Fruit fly (Drosophila melanogaster) whole organism, adult: Measurements from ENCODE around the gene rumi.
A peak's percentile ranks its signal among the peaks of the same experiment; 100 is the strongest.

ENCODE experiments used
- CG11617 ChIP-seq: fragments of 200-800 bp; sonication (Bioruptor generic); optimal IDR thresholded peaks from 2 replicates; lab custom pipeline; 2017; ENCODE audit warnings: mild to moderate bottlenecking, missing biosample characterization, missing genetic modification reagents, missing genetic modification characterization
- CG12768 ChIP-seq: fragments of 200-800 bp; sonication (Bioruptor generic); optimal IDR thresholded peaks from 2 replicates; lab custom pipeline; 2017; ENCODE audit warnings: missing biosample characterization, missing genetic modification characterization, mild to moderate bottlenecking, moderate library complexity, missing genetic modification reagents
- CG14711 ChIP-seq: fragments of 200-800 bp; sonication (Bioruptor generic); optimal IDR thresholded peaks from 2 replicates; lab custom pipeline; 2018; ENCODE audit warnings: missing biosample characterization, mild to moderate bottlenecking, missing genetic modification characterization, moderate library complexity
- CG1620 ChIP-seq: fragments of 200-800 bp; sonication (Bioruptor generic); optimal IDR thresholded peaks from 2 replicates; lab custom pipeline; 2016; ENCODE audit warnings: missing biosample characterization, missing genetic modification characterization
- CG33017 ChIP-seq: fragments of 200-800 bp; sonication (Bioruptor generic); optimal IDR thresholded peaks from 2 replicates; lab custom pipeline; 2018; ENCODE audit warnings: missing biosample characterization, mild to moderate bottlenecking, missing genetic modification characterization, moderate library complexity
- CG5204 ChIP-seq: fragments of 200-800 bp; sonication (Bioruptor generic); optimal IDR thresholded peaks from 2 replicates; lab custom pipeline; 2016; ENCODE audit warnings: missing biosample characterization, missing genetic modification characterization
- CG7045 ChIP-seq: fragments of 200-800 bp; sonication (Bioruptor generic); optimal IDR thresholded peaks from 2 replicates; lab custom pipeline; 2017; ENCODE audit warnings: missing biosample characterization, mild to moderate bottlenecking, missing genetic modification characterization
- CG7101 ChIP-seq: fragments of 200-800 bp; sonication (Bioruptor generic); optimal IDR thresholded peaks from 2 replicates; lab custom pipeline; 2018; ENCODE audit warnings: missing biosample characterization, mild to moderate bottlenecking, missing genetic modification characterization, moderate library complexity
- Clk ChIP-seq: fragments of 200-800 bp; sonication (Bioruptor generic); optimal IDR thresholded peaks from 2 replicates; lab custom pipeline; 2017; ENCODE audit warnings: missing biosample characterization, missing genetic modification characterization
- Crg-1 ChIP-seq: fragments of 200-800 bp; sonication (Bioruptor generic); optimal IDR thresholded peaks from 2 replicates; lab custom pipeline; 2016; ENCODE audit warnings: missing biosample characterization, missing genetic modification characterization
- Hr96 ChIP-seq: fragments of 200-800 bp; sonication (Bioruptor generic); optimal IDR thresholded peaks from 2 replicates; lab custom pipeline; 2016; ENCODE audit warnings: missing biosample characterization, missing genetic modification characterization
- Mnt ChIP-seq: fragments of 200-800 bp; sonication (Bioruptor generic); optimal IDR thresholded peaks from 2 replicates; lab custom pipeline; 2016; ENCODE audit warnings: missing biosample characterization, mild to moderate bottlenecking, missing genetic modification characterization
- bab1 ChIP-seq: fragments of 200-800 bp; sonication (Bioruptor generic); optimal IDR thresholded peaks from 3 replicates; lab custom pipeline; 2019; ENCODE audit warnings: missing biosample characterization, mild to moderate bottlenecking, missing genetic modification characterization, moderate library complexity
- cic ChIP-seq: fragments of 200-800 bp; sonication (Bioruptor generic); optimal IDR thresholded peaks from 2 replicates; lab custom pipeline; 2017; ENCODE audit warnings: missing biosample characterization, mild to moderate bottlenecking, missing genetic modification characterization, moderate library complexity
- cnc ChIP-seq, 2 experiments: fragments of >200 bp; optimal IDR thresholded peaks; 2 replicates each; lab custom pipeline; 2017
- kay ChIP-seq: fragments of 200-800 bp; sonication (Bioruptor generic); peaks from one replicate; lab custom pipeline; 2016; ENCODE audit warnings: missing biosample characterization, missing genetic modification characterization, borderline replicate concordance
- ovo ChIP-seq: fragments of 200-800 bp; sonication (Bioruptor generic); optimal IDR thresholded peaks from 2 replicates; lab custom pipeline; 2016; ENCODE audit warnings: missing biosample characterization, missing genetic modification characterization
- pad ChIP-seq: fragments of 200-800 bp; sonication (Bioruptor generic); optimal IDR thresholded peaks from 3 replicates; lab custom pipeline; 2017; ENCODE audit warnings: missing biosample characterization, missing genetic modification characterization, mild to moderate bottlenecking, moderate library complexity, missing genetic modification reagents
- tj ChIP-seq: fragments of 200-800 bp; sonication (Bioruptor generic); optimal IDR thresholded peaks from 3 replicates; lab custom pipeline; 2017; ENCODE audit warnings: missing biosample characterization, mild to moderate bottlenecking, missing genetic modification characterization, moderate library complexity
- toe ChIP-seq: fragments of 200-800 bp; sonication (Bioruptor generic); optimal IDR thresholded peaks from 2 replicates; lab custom pipeline; 2016; ENCODE audit warnings: missing biosample characterization, missing genetic modification characterization

The rumi gene

dm6 chr3R:22750039-22750438 is 358 bp downstream of the rumi start:
- TF ChIP-seq Crg-1 (no peak), cnc (optimal IDR thresholded peaks at IDR 0.05; lab: Kevin White, UChicago) (no peak), CG11617 (no peak), toe (GFP tag; lab: Kevin White, UChicago) (no peak), CG33017 (no peak), Hr96 (no peak), pad (no peak), CG7101 (tag; lab: Kevin White, UChicago) (no peak), CG5204 (no peak), CG12768 (no peak), cic (GFP tag; lab: Kevin White, UChicago) (no peak), Clk (GFP tag; lab: Kevin White, UChicago) (no peak), CG7045 (no peak), kay (GFP tag; lab: Kevin White, UChicago) (no peak), CG14711 (tag; lab: Kevin White, UChicago) (no peak), tj (GFP tag; lab: Kevin White, UChicago) (no peak), CG1620 (GFP tag; lab: Kevin White, UChicago) (no peak)

DNA sequence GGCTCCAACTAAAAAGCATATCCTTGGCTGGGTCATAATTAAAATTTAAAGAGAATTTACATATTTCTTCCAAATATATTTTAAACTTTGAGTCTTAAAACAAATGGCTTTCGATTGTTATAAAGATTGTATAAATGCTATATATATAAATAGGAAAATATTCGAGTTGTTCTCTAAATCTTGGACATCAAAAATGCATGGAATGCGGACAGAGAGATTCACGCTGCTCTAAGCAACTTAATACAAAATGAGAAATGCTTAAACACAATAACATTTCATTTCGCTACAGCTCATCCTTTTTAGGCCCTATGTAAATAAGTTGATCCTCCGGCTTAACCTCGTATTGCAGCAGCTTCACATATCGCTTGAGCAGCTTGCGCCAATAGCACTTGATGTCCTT is 1.4 kb downstream of the rumi start, which contains the start of gene CG31139:
TSS of gene CG31139 (minus strand) at position 101 of the 400 bp plus-strand sequence.
- TF ChIP-seq CG7045 (no peak), toe (GFP tag; lab: Kevin White, UChicago) (no peak), CG33017 (no peak), CG14711 (tag; lab: Kevin White, UChicago) (no peak), cnc (optimal IDR thresholded peaks at IDR 0.05; lab: Kevin White, UChicago) (no peak), Crg-1 (no peak), Clk (GFP tag; lab: Kevin White, UChicago) (no peak), CG7101 (tag; lab: Kevin White, UChicago) (no peak)

dm6 chr3R:22747423-22748090 is 2.8 kb downstream of the rumi start, which contains the start of gene CG17141:
CG17141 (minus strand) TSS chr3R:22747599.
- TF ChIP-seq bab1 (GFP tag; lab: Kevin White, UChicago) (peak; percentile 84), Crg-1 (no peak)

DNA sequence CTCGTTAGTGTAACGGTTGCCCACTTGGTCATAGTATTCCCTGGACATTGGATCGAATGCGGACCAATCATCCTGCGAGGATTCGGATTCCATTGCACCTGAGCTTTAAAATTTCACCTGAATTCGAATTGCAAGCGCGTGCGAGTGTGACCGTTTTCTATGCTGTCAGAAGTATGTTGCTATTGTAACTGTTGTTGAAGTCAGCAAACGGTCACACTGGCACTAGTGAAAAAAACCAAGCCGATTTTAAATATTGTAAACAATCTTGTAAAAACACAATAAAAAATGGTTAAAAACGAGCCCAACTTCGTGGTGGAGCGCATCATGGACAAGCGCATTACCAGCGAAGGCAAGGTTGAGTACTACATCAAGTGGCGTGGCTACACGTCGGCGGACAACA is 5.0 kb downstream of the rumi start, which contains the start of the genes vret and HP1c:
TSS of gene vret (minus strand) at position 150 of the 400 bp plus-strand sequence.
TSS of gene HP1c (plus strand) at position 189 of the 400 bp plus-strand sequence.
- peak; percentile 17 for TF ChIP-seq bab1 (GFP tag; lab: Kevin White, UChicago)
- no peak for TF ChIP-seq Hr96
- TF ChIP-seq kay (GFP tag; lab: Kevin White, UChicago) = no peak

DNA sequence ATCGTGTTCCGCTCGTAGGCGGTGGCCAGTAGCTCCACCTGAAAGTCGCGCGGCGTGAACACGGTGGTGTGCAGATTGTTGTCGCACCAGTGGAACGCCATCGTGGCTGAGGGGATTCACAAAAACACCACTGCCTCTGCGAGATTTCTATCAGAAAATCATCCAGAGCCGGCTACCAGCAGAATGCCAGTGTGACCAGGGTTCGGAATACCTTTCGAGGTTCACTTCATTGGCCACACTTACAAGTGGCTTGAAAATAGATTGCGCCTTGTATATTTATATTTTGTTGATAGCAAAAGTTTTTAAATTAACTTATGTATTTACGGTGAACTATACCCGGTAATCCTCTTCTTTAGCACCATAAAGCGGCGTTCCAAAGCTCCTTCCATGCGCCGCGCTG is 9.5 kb downstream of the rumi start, which contains the start of the genes Dcr-1 and CG6985:
TSS of gene Dcr-1 (minus strand) at position 162 of the 400 bp plus-strand sequence.
TSS of gene CG6985 (plus strand) at position 221 of the 400 bp plus-strand sequence.
- TF ChIP-seq CG33017 (no peak), Hr96 (no peak), Clk (GFP tag; lab: Kevin White, UChicago) (no peak)

DNA sequence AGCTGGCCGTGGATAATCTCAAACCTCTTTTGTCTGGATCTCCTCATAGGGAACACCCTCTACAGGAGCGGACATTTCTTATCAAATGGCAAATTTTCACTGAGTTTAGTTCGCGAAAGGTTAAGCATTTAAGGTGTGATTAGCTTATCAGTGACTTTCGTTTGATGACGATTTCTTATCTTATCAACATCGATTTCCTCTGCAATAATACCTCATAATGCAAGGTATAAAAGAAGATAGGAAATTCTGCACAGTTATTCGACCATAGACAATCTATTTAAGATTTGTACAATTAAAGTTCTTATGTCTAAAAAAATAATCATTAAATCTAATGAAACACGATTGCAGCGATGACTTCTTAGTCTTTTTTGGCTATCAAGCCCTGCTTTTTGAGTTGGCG is 16.6 kb downstream of the rumi start, which contains the start of gene Takl2:
TSS of gene Takl2 (minus strand) at position 101 of the 400 bp plus-strand sequence.
- no peak for TF ChIP-seq CG1620 (GFP tag; lab: Kevin White, UChicago)
- TF ChIP-seq cic (GFP tag; lab: Kevin White, UChicago) = no peak
- TF ChIP-seq CG12768 = no peak

dm6 chr3R:22732995-22733394 is 17.4 kb downstream of the rumi start:
- no peak for TF ChIP-seq CG1620 (GFP tag; lab: Kevin White, UChicago)
- no peak for TF ChIP-seq cic (GFP tag; lab: Kevin White, UChicago)
- TF ChIP-seq CG33017 = no peak
- TF ChIP-seq Hr96 = no peak
- no peak for TF ChIP-seq CG12768
- no peak for TF ChIP-seq bab1 (GFP tag; lab: Kevin White, UChicago)
- no peak for TF ChIP-seq Crg-1
- no peak for TF ChIP-seq CG11617
- no peak for TF ChIP-seq pad
- no peak for TF ChIP-seq CG7045
- TF ChIP-seq tj (GFP tag; lab: Kevin White, UChicago) = no peak
- no peak for TF ChIP-seq toe (GFP tag; lab: Kevin White, UChicago)
- no peak for TF ChIP-seq ovo (GFP tag; lab: Kevin White, UChicago)
- no peak for TF ChIP-seq CG14711 (tag; lab: Kevin White, UChicago)
- no peak for TF ChIP-seq Mnt (GFP tag; lab: Kevin White, UChicago)
- TF ChIP-seq CG7101 (tag; lab: Kevin White, UChicago) = no peak
- TF ChIP-seq Clk (GFP tag; lab: Kevin White, UChicago) = no peak
- no peak for TF ChIP-seq kay (GFP tag; lab: Kevin White, UChicago)
- TF ChIP-seq CG5204 = no peak

DNA sequence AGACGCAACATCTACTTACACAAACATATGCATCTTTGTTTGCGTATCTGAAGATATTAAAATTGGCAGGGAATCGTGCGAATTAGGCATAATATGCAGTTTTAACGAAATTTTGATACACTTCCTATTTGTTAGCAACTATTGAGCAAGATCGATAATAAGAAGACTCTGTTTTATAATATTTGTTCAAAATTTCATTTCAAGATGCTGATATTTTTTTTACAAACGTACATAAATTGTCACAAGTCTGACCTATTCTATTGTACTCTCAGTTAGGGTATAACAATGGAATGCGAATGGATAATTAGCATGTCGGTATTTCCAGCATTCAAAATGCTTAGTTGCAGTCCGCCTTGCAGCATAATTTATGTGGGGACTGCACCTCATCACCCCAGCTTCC is 22.5 kb downstream of the rumi start:
- no peak for TF ChIP-seq toe (GFP tag; lab: Kevin White, UChicago)
- TF ChIP-seq CG33017 = no peak
- TF ChIP-seq CG7101 (tag; lab: Kevin White, UChicago) = no peak
- TF ChIP-seq cnc (optimal IDR thresholded peaks at IDR 0.05; lab: Kevin White, UChicago) = no peak
- TF ChIP-seq kay (GFP tag; lab: Kevin White, UChicago) = no peak
- no peak for TF ChIP-seq cic (GFP tag; lab: Kevin White, UChicago)
- no peak for TF ChIP-seq ovo (GFP tag; lab: Kevin White, UChicago)
- no peak for TF ChIP-seq Mnt (GFP tag; lab: Kevin White, UChicago)
- TF ChIP-seq CG5204 = no peak
- no peak for TF ChIP-seq CG7045
